Worm (Caenorhabditis elegans) whole organism, L4/young adult: ENCODE measurements around the gene ZK177.9.

Experiments used
- W03F9.2 ChIP-seq: fragments of 150-350 bp; optimal IDR thresholded peaks from 2 replicates; lab custom pipeline; 2014; ENCODE audit warnings: missing biosample characterization, missing genetic modification characterization
- him-1 ChIP-seq: sonication (generic microtip); optimal IDR thresholded peaks from 2 replicates; lab custom pipeline; 2016; ENCODE audit warnings: missing genotype, missing genetic modification reagents, missing genetic modification characterization, missing compliant biosample characterization

DNA sequence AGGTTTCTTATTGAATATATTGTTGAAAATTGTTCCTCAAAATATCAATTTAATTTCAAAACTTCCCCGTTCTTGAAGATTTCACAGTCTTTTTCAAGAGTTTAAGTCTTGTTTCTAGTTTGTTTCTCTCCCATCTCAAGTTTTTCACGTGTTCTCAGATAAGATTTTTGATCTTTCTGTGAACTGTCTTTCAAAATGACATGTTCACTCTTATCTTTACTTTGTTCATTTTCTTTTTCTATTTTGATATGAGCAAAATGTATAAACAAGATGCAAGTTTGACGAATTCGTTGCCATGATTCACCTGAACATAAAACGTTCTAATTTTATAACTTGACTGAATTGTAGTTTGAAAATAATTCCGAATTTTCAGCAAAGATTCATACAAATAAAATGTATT, 37.2 kb upstream of the ZK177.9 start:
- TF ChIP-seq him-1 (tag; lab: Kevin White, UChicago): no peak
- TF ChIP-seq W03F9.2 (tag; lab: Kevin White, UChicago): no peak
